Worm (Caenorhabditis elegans) whole organism, young adult: Measurements from ENCODE around the gene Y17G7B.17.

Source experiments
- Y53F4B.3 ChIP-seq: fragments of 200-800 bp; sonication (Bioruptor generic); IDR thresholded peaks from 2 replicates; pipeline ENCODE4 v1.3.6; 2022; ENCODE audit warnings: missing genetic modification reagents, missing genetic modification characterization, missing compliant biosample characterization
- ekl-4 ChIP-seq: fragments of 200-800 bp; sonication (Bioruptor generic); IDR thresholded peaks from 2 replicates; pipeline ENCODE4 v1.3.6; 2022; ENCODE audit warnings: missing genetic modification reagents, missing genetic modification characterization, missing compliant biosample characterization
- madf-3 ChIP-seq: fragments of 200-800 bp; sonication (Bioruptor generic); IDR thresholded peaks from 2 replicates; pipeline ENCODE4 v1.3.6; 2022; ENCODE audit warnings: missing genetic modification reagents, missing genetic modification characterization, missing compliant biosample characterization
- nfya-1 ChIP-seq: sonication (generic microtip); optimal IDR thresholded peaks from 2 replicates; lab custom pipeline; 2017; ENCODE audit warnings: antibody characterized with exemption, missing compliant biosample characterization, missing genetic modification characterization, borderline replicate concordance; ENCODE audit not compliant: insufficient read depth
- rec-8 ChIP-seq, 2 experiments: sonication (generic microtip); optimal IDR thresholded peaks; 2 replicates each; lab custom pipeline; 2016; ENCODE audit warnings: mild to moderate bottlenecking in 2 of 2, missing genetic modification characterization in 2 of 2, missing genetic modification reagents in 2 of 2, missing genotype in 2 of 2, missing biosample characterization in 1 of 2, missing compliant biosample characterization in 1 of 2, moderate library complexity in 1 of 2
- sptf-2 ChIP-seq: fragments of 200-800 bp; sonication (Bioruptor generic); optimal IDR thresholded peaks from 2 replicates; lab custom pipeline; 2018; ENCODE audit warnings: mild to moderate bottlenecking, missing genetic modification characterization, missing compliant biosample characterization

DNA sequence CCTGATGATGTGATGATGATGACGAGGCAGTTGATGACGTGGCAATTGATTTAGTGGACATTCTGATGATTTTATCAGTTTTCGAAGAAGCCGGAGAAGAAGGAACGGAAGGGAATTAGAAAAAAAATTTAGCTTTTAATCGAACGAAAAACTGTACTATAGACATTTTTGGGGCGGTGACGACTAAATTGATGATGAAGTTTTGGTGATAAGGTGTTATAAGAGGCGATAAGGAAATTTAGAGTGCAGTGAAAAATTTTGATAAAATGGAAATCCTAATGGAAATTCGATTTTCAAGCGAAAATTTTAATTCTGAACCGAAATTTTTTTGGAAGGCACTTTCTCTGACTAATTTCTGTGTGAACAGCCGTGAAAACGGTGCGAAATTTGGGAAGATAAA lies 19.8 kb downstream of the Y17G7B.17 start:
- TF ChIP-seq nfya-1 (tag; lab: Kevin White, UChicago): no peak
- no peak for TF ChIP-seq madf-3
- TF ChIP-seq ekl-4 (GFP tag; lab: Robert Waterston, UW): no peak
- no peak for TF ChIP-seq Y53F4B.3 (GFP tag; lab: Robert Waterston, UW)
- no peak for TF ChIP-seq rec-8 (tag; optimal IDR thresholded peaks at IDR 0.05; lab: Kevin White, UChicago)
- no peak for TF ChIP-seq sptf-2 (GFP tag; lab: Kevin White, UChicago)
